Fruit fly (Drosophila melanogaster): ENCODE results near the gene Samuel.
A peak's percentile ranks its signal among the peaks of the same experiment; 100 is the strongest.

Samuel gene

DNA sequence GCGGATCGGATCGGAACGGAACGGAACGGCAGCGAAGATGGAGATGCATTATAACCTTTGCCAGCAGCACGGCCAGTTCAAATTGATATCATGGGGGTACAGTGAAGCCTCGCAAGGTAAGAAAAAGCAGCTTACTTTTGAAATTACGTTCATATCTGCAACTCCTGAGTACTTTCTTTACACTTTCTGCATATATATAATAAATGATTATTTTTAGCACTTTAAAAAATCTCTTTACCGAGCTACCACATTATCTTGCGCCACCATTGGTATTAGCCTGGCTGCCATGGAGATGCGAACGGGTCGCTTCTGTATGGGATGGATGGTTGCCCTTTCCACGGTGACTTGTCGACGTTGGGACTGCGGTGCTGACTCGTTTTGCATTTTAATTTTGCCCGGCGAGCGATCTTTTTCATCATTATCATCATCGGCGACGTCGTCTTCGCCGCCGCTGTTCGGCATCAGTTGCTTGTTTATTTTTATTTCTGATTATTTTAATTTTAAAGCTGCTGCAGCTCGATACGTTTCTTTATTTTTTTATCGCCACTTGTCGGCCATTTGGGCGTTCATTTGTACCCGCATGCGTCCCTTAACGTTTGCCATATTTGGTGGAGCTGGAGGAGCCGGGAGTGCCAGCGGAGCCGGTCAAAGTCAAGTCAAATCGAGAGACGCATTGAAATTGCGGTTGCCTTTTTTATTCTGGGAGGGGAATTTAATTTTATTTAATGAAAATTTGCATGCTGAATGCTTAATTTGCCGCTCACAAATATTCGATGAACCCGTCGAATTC is 13.6 kb downstream of the Samuel start (continued):
- no peak for TF ChIP-seq MESR4 (GFP tag; optimal IDR thresholded peaks at IDR 0.05)
- peak; percentile 56; the same call in 2 of the 3 replicates for TF ChIP-seq dysf (GFP tag; IDR thresholded peaks at IDR 0.05)
- TF ChIP-seq Drgx (GFP tag; IDR thresholded peaks at IDR 0.05) = peak; percentile 69
- no peak for TF ChIP-seq pho (GFP tag; optimal IDR thresholded peaks at IDR 0.05)
- peak; percentile 14; the same call in 1 of the 4 replicates for TF ChIP-seq Gug (GFP tag; IDR thresholded peaks at IDR 0.05)
- TF ChIP-seq H2.0 (GFP tag; IDR thresholded peaks at IDR 0.05) = peak; percentile 58; the same call in 1 of the 2 replicates
- peak; percentile 74 for TF ChIP-seq grau (tag; optimal IDR thresholded peaks at IDR 0.05)
- no peak for TF ChIP-seq CG8388 (GFP tag; optimal IDR thresholded peaks at IDR 0.05)
- peak; percentile 27; the same call in 1 of the 2 replicates for TF ChIP-seq vvl (GFP tag; IDR thresholded peaks at IDR 0.05)
- peak; percentile 48; the same call in 2 of the 3 replicates for TF ChIP-seq Aef1 (GFP tag; IDR thresholded peaks at IDR 0.05)
- no peak for TF ChIP-seq CG12236 (GFP tag; optimal IDR thresholded peaks at IDR 0.05)
- TF ChIP-seq grn (GFP tag; optimal IDR thresholded peaks at IDR 0.05) = no peak
- TF ChIP-seq Blimp-1 (GFP tag; optimal IDR thresholded peaks at IDR 0.05) = no peak
- peak; percentile 34 for TF ChIP-seq CG7839 (tag; optimal IDR thresholded peaks at IDR 0.05)
- TF ChIP-seq ERR (GFP tag; optimal IDR thresholded peaks at IDR 0.05) = no peak
- no peak for TF ChIP-seq eyg (GFP tag; optimal IDR thresholded peaks at IDR 0.05)
- TF ChIP-seq CG14050 (GFP tag; IDR thresholded peaks at IDR 0.05) = peak; percentile 21; the same call in 2 of the 3 replicates
- TF ChIP-seq CG11504 (tag; optimal IDR thresholded peaks at IDR 0.05) = peak; percentile 50
- peak; percentile 57 for TF ChIP-seq dmrt99B (tag; optimal IDR thresholded peaks at IDR 0.05)
- no peak for TF ChIP-seq dm (GFP tag; optimal IDR thresholded peaks at IDR 0.05)
- TF ChIP-seq CG10654 (GFP tag; optimal IDR thresholded peaks at IDR 0.05) = no peak
- TF ChIP-seq bsh (GFP tag; optimal IDR thresholded peaks at IDR 0.05) = peak in 1 of 2 experiments; percentile 29
- peak; percentile 10; the same call in 1 of the 2 replicates for TF ChIP-seq onecut (GFP tag; IDR thresholded peaks at IDR 0.05)
- TF ChIP-seq Hr51 (GFP tag; optimal IDR thresholded peaks at IDR 0.05) = peak in 1 of 2 experiments; percentile 50
- TF ChIP-seq Ptx1 (GFP tag; IDR thresholded peaks at IDR 0.05) = peak; percentile 74
- no peak for TF ChIP-seq Doc2 (GFP tag; IDR thresholded peaks at IDR 0.05)
- peak; percentile 29; the same call in 1 of the 2 replicates for TF ChIP-seq slbo (GFP tag; IDR thresholded peaks at IDR 0.05)
- TF ChIP-seq zfh1 (GFP tag; IDR thresholded peaks at IDR 0.05) = 0 out of 3 replicates have a peak, but pooled peaks have one; percentile 22
- TF ChIP-seq CG17359 (tag; optimal IDR thresholded peaks at IDR 0.05) = peak; percentile 33
- no peak for TF ChIP-seq crc (GFP tag; optimal IDR thresholded peaks at IDR 0.05)
- TF ChIP-seq ranshi (GFP tag; IDR thresholded peaks at IDR 0.05) = 0 out of 2 replicates have a peak, but pooled peaks have one; percentile 34
- no peak for TF ChIP-seq Dbx (GFP tag; IDR thresholded peaks at IDR 0.05)
- peak in 1 of 2 experiments; percentile 62 for TF ChIP-seq Hr78 (GFP tag; optimal IDR thresholded peaks at IDR 0.05)
- no peak for TF ChIP-seq prd (optimal IDR thresholded peaks at IDR 0.05)
- peak; percentile 32; the same call in 1 of the 3 replicates for TF ChIP-seq prd (GFP tag; IDR thresholded peaks at IDR 0.05)
- TF ChIP-seq CG4730 (GFP tag; IDR thresholded peaks at IDR 0.05) = 0 out of 2 replicates have a peak, but pooled peaks have one; percentile 17
- no peak for TF ChIP-seq caup (GFP tag; optimal IDR thresholded peaks at IDR 0.05; ENCODE audit: severe bottlenecking)
- TF ChIP-seq Vsx1 (GFP tag; optimal IDR thresholded peaks at IDR 0.05) = peak; percentile 15
- TF ChIP-seq CG2678 (tag; optimal IDR thresholded peaks at IDR 0.05) = peak; percentile 33
- TF ChIP-seq Sox102F (GFP tag; optimal IDR thresholded peaks at IDR 0.05) = peak; percentile 44
- peak; percentile 1 for TF ChIP-seq CG13424 (tag; optimal IDR thresholded peaks at IDR 0.05)
- peak; percentile 52 for TF ChIP-seq Ada2b (GFP tag; IDR thresholded peaks at IDR 0.05)
- TF ChIP-seq Hey (tag; optimal IDR thresholded peaks at IDR 0.05) = no peak
- TF ChIP-seq sr (GFP tag; IDR thresholded peaks at IDR 0.05) = 0 out of 3 replicates have a peak, but pooled peaks have one; percentile 11
- TF ChIP-seq Med (GFP tag) = peak; percentile 82
- no peak for TF ChIP-seq en (GFP tag; optimal IDR thresholded peaks at IDR 0.05)
- TF ChIP-seq tgo (GFP tag; IDR thresholded peaks at IDR 0.05) = 0 out of 3 replicates have a peak, but pooled peaks have one; percentile 26
- TF ChIP-seq CG17385 (GFP tag; optimal IDR thresholded peaks at IDR 0.05) = no peak

All from whole organism, embryonic.